Fruit fly (Drosophila melanogaster) S2 (cell line): ENCODE results near the gene CG3149.
A peak's percentile ranks its signal among the peaks of the same experiment; 100 is the strongest.

Experiments used
- CG8478 ChIP-seq: fragments of >200 bp; optimal IDR thresholded peaks from 2 replicates; lab custom pipeline; 2018
- CTCF ChIP-seq, 2 experiments: fragments of >200 bp; optimal IDR thresholded peaks; 2 replicates each; lab custom pipeline; 2018

The CG3149 gene

dm6 chrX:5679079-5679932 lies 15.7 kb downstream of the CG3149 start:
- TF ChIP-seq CG8478 (lab: Kevin White, UChicago) (no peak), CTCF (optimal IDR thresholded peaks at IDR 0.05; lab: Kevin White, UChicago) (no peak)

DNA sequence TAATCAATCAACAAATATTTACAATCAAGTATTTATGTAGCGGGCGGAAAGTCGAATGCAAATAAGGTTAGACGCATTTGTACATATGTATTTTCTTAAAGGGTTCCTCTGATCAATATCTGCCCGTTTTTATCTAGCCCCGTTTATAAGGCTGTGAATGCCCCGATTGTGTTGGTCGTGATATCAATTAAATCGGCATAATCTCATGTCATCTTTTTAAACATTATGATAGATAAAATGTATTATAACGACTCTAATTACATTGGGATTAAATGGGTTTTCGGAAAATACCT lies 16.9 kb downstream of the CG3149 start:
- no peak for TF ChIP-seq CTCF (optimal IDR thresholded peaks at IDR 0.05; lab: Kevin White, UChicago)

DNA sequence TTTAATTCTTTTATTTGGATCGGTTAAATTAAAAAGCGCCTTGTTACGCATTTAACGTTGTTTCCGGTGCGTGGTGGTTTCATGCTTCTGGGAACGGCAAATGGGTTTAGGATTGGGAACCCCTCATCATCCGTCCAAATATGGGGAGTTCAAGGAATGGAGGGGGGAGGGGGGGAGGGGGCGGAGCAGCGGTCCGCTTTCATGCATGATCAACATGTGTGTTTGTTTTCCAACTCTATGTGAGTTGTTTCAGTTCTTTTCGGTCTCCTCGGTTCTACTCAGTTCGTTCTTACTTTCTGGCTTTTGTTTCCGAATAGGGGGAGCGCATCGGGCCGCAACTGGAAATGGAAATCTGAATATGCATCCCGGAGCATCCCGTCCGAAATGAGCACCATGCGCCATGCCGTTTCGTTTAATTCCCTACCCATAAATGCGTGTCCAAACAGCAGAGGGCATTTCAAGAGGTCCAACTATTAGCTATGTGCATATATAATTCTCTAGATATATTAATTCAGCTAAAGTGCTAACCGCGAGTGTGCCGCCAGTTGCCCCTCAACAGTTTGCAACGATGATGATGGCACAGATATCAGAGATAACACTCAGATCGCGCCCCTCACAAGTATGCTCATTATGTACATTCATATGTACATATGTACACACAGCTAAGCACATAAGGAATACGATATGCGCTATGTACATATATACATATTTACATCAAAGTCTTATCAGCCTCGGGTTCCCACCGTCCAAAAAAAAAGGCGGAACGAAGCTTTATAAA lies 17.4 kb downstream of the CG3149 start:
- TF ChIP-seq CG8478 (lab: Kevin White, UChicago): no peak
- TF ChIP-seq CTCF (optimal IDR thresholded peaks at IDR 0.05; lab: Kevin White, UChicago): no peak

dm6 chrX:5676855-5677254 lies 18.1 kb downstream of the CG3149 start:
- TF ChIP-seq CTCF (optimal IDR thresholded peaks at IDR 0.05; lab: Kevin White, UChicago): no peak
- TF ChIP-seq CG8478 (lab: Kevin White, UChicago): no peak

DNA sequence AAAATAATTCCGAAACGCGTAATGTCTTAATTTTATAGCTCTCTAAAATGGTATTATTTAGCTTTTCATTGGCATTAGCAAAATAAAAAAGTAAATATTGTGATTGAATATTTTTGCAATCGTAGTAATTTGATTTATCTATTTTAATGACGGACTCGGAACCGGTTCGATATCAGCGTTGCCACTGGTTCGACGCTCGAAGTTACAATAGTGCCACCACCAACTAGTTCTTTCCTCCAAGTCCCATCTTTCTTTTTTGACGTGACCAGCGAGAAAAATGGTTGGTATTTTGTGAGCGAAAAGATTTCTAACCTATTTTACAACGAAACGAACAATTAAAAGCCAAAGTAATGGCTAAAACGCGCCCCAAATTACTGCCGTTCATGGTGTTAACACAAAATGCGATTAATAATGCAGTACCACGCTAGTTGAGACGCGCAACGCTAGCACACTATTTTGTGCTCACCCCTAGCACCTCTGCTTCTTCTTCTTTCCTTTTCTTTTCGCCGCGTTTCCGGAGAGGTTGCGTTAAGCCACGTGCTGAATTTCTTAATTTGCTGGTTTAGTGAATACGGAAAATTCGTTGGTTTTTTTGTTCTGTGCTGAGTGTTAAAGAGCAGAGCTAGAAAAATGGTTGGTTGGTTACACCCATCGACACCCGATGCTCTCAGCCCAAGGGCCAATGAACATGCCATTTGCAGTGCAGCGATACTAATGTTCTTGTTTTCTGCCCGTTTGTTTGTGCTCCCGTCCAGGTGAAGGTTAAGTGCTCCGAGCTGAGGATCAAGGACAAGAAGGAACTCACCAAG lies 22.6 kb downstream of the CG3149 start, which contains the start of gene RpL35:
Gene RpL35 (plus strand): TSS at position 159 of the 809 bp plus-strand sequence.
- TF ChIP-seq CG8478 (lab: Kevin White, UChicago): no peak
- no peak for TF ChIP-seq CTCF (optimal IDR thresholded peaks at IDR 0.05; lab: Kevin White, UChicago)

- no peak for TF ChIP-seq CG8478 (lab: Kevin White, UChicago)
- TF ChIP-seq CTCF (optimal IDR thresholded peaks at IDR 0.05; lab: Kevin White, UChicago): peak in 1 of 2 experiments; percentile 16
Measured at dm6 chrX:5671537-5672029, 23.4 kb downstream of the CG3149 start, which contains the start of gene Rab18. Gene Rab18, minus strand, starts transcription at chrX:5671812.

DNA sequence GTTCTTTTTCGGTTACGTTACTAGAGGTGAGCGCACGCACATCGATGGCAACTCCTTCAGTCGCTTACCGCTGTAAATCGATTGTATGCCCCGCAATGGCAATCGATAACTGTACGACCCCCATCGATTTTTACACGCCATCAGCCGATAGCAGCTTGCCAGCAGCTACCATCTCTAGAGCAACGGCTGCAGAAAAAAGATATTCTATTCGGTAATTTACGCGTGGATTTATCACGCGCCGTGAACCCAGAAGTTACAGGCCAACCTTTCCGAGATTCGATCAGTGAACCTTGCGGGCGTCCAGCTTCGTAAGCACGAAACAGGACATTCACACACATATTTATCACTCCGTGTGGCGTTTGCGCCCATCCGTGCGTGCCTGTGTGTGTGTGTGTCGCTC lies 29.1 kb downstream of the CG3149 start, which contains the start of the genes Sirt4 and CG4119:
Gene Sirt4 (minus strand): TSS at position 39 of the 400 bp plus-strand sequence.
Gene CG4119 (plus strand): TSS at position 151 of the 400 bp plus-strand sequence.
- TF ChIP-seq CTCF (optimal IDR thresholded peaks at IDR 0.05; lab: Kevin White, UChicago) (peak in 1 of 2 experiments; percentile 29), CG8478 (lab: Kevin White, UChicago) (no peak)

- TF ChIP-seq CTCF (optimal IDR thresholded peaks at IDR 0.05; lab: Kevin White, UChicago): no peak
- no peak for TF ChIP-seq CG8478 (lab: Kevin White, UChicago)
Measured at dm6 chrX:5664222-5664621, 30.8 kb downstream of the CG3149 start.

DNA sequence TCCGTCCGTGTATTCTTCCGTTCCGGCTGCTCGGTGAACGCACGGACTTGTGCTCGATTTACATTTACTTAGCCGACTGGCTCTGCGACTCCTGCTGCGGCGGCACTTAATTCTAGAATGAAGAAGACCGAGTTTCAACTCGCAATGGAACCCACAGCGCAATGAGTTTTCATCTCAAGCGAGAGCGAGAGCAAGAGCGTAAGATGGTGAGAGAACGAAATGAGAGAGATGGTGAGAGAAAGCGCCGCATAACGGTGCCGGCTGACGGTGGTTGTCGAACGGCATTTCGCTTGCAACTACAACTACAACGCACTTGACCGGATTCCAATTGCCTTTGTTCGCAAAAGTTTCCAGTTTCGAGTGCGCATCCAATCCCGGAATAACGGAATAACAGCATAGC lies 32.2 kb downstream of the CG3149 start, which contains the start of gene OtopLc:
Gene OtopLc (minus strand): TSS at position 101 of the 400 bp plus-strand sequence.
- TF ChIP-seq CTCF (optimal IDR thresholded peaks at IDR 0.05; lab: Kevin White, UChicago): no peak
- no peak for TF ChIP-seq CG8478 (lab: Kevin White, UChicago)

DNA sequence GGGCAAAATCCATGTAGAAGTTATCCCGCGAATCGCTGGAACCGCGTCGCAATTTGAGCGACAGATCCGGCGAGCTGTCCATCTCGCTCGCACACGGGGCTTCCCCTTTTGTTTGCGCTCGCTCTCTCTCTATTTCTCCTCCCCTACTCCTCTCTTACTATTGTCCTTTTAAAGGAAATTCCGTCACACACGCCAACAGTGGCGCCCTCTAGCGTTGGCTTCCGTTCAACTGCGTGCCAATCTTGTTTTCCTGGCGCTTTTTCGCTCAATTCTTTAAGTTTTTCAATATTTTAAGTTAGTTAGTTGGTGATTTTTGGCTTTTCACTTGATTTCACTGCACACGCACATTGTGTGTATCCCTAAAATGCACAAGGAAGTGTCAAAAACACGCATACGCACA lies 33.0 kb downstream of the CG3149 start:
- TF ChIP-seq CG8478 (lab: Kevin White, UChicago) (no peak), CTCF (optimal IDR thresholded peaks at IDR 0.05; lab: Kevin White, UChicago) (peak; percentile 78 to 79)

DNA sequence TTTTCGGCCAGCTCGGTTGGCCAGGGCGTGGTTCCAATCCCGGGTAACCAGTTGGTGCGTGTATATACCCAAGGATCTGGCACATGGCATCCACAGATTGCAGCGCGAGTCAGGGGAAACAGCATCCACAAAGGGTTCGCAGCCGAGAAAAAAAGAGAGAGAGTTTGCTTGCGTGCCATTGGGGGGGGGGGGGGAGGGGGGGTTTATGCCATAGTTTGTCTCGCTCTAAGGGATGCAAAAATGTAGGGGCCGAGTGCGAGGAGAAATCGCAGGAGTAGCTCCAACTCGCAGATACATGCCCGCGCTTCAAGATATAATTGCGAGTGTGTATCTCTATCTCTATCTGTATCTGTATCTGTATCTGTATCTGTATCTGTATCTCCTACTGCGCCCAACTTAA lies 45.0 kb downstream of the CG3149 start:
- TF ChIP-seq CTCF (optimal IDR thresholded peaks at IDR 0.05; lab: Kevin White, UChicago) (no peak), CG8478 (lab: Kevin White, UChicago) (no peak)

DNA sequence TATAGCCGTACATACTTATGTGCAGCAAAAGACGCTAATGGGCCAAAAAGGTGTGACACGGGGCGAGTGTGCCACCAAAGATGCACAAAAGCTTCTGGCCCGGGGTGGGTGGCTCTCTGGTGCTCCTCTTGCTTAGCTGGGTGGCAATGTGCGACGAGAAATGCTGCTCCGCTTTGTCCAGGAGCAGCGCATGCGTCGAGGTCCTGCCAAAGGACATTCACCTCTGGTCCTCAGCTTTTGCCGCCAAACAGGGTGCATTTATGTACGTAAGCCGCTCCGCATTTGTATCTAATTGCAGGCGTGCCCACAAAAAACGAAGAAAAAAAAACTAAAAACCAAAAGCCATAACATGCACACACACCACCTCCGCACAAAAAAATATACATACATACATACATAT lies 45.6 kb downstream of the CG3149 start:
- no peak for TF ChIP-seq CG8478 (lab: Kevin White, UChicago)
- TF ChIP-seq CTCF (optimal IDR thresholded peaks at IDR 0.05; lab: Kevin White, UChicago): no peak

DNA sequence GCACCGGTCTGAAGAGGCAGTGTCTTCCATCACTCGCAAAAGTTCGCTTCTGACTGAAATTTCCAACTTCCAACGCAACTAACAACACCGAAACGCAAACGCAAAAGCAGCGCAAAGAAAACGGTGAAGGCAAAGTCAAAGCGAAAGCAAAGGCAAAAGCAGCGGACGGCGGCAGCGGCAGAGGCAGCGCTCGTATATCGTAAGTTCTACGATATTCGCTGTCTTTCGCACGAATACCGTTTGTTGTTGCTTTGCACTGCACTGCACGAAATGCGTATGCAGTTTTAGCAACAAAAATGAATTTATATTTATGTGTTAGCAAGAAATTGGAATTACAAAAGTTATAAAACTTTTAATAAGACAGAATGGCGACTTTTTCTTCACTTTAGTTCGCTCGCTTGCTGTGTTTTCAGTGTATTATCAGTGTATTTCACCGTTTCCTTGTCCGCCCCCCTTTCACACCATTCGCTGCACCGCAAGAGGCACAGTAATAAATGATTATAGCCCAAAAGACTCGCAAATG lies 46.5 kb downstream of the CG3149 start, which contains the start of gene OtopLa:
Gene OtopLa (minus strand): TSS at position 51 of the 523 bp plus-strand sequence.
- no peak for TF ChIP-seq CTCF (optimal IDR thresholded peaks at IDR 0.05; lab: Kevin White, UChicago)
- no peak for TF ChIP-seq CG8478 (lab: Kevin White, UChicago)

dm6 chrX:5646228-5646627 lies 48.8 kb downstream of the CG3149 start:
- TF ChIP-seq CTCF (optimal IDR thresholded peaks at IDR 0.05; lab: Kevin White, UChicago) (no peak), CG8478 (lab: Kevin White, UChicago) (no peak)
